Worm (Caenorhabditis elegans): ENCODE results near the gene nspc-18.

- TF ChIP-seq ceh-13 (GFP tag; optimal IDR thresholded peaks at IDR 0.05) = no peak
- no peak for TF ChIP-seq hnd-1 (tag; optimal IDR thresholded peaks at IDR 0.05)
- TF ChIP-seq ets-7 (tag; optimal IDR thresholded peaks at IDR 0.05) = no peak
- TF ChIP-seq pes-1 (GFP tag; IDR thresholded peaks at IDR 0.05) = no peak
- TF ChIP-seq flt-1 (GFP tag; IDR thresholded peaks at IDR 0.05) = no peak
These were observed 50.1 kb downstream of the nspc-18 start for ce11 chrX:14477338-14477737.

All from whole organism, early embryonic.